Worm (Caenorhabditis elegans): ENCODE results near the gene C04G6.11.

DNA sequence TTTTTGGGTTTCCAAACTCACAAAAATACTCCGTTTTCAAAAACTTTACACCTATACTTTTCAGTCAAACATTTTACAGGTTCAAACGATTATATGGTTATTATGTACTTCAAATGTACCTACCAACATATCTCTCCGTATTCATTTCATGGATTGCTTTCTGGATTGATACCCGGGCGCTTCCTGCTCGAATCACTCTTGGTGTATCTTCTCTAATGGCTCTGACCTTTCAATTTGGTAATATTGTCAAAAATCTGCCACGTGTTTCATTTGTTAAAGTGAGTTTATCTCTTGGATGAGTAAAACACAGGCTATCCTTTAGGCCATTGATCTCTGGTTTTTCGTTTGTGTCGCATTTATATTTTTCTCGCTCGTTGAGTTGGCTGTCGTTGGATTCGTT, 28.2 kb upstream of the C04G6.11 start:
- TF ChIP-seq him-1 (tag; optimal IDR thresholded peaks at IDR 0.05): no peak
- TF ChIP-seq W03F9.2 (tag; optimal IDR thresholded peaks at IDR 0.05): no peak
- no peak for TF ChIP-seq dao-5 (tag; optimal IDR thresholded peaks at IDR 0.05)
